Worm (Caenorhabditis elegans): ENCODE data around the gene srp-6.
"Not testable (repeated sequence)": the region's sequence is repeated elsewhere in the genome, so short reads cannot be mapped to it uniquely, and the experiment has no call there.

Gene srp-6

ce11 chrV:7337218-7337617 is 48.7 kb downstream of the srp-6 start, which contains the start of gene F10G2.7:
TSS of gene F10G2.7 (minus strand) at chrV:7337318.
- TF ChIP-seq mel-28 (tag; optimal IDR thresholded peaks at IDR 0.05; ENCODE audit: borderline replicate concordance); nhr-27 (tag; optimal IDR thresholded peaks at IDR 0.05); bed-1 (GFP tag; IDR thresholded peaks at IDR 0.05): not testable (repeated sequence)

Measured in whole organism, young adult.